Fruit fly (Drosophila melanogaster): ENCODE measurements around the gene ICA69.

DNA sequence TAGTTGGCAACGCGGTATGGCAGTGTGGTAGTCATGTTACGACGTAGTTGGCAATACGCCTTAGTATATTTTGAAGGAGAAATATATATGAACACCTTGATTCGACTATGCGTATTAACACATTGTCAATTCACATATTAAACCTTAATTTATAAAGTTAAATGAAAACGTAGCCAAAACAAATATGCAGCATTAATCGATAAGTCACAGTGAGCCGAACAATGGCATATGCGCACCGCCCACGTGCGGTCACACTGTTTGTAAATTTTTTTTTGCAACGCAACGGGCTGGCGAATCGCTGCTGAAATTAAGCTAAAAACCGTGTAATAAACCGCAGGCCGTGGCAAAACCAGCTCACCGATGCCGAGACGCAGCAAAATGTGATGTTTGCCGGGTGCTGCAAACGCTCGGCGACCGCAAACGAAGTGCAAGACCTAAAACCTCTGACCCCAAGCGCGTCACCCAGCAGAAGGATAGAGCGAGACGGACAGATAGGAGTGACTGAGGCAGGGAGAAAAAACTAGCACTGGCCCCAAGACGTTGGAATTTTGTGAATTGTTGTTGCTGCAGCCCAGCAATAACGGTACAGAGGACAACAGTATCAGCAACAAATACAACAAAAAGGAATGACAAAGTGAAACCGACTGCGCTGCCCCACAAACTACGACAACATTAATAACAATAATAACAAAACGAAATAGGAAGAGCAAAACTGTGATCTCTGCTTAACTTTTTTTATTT is 44.5 kb downstream of the ICA69 start:
- TF ChIP-seq pan (optimal IDR thresholded peaks at IDR 0.05): no peak
- TF ChIP-seq usp (GFP tag; optimal IDR thresholded peaks at IDR 0.05): no peak
- no peak for TF ChIP-seq EcR (GFP tag; optimal IDR thresholded peaks at IDR 0.05)
- TF ChIP-seq psq (optimal IDR thresholded peaks at IDR 0.05): no peak
